Fruit fly (Drosophila melanogaster) S2 (cell line): ENCODE measurements around the gene LManI.

Experiments used
- CG8478 ChIP-seq: fragments of >200 bp; optimal IDR thresholded peaks from 2 replicates; lab custom pipeline; 2018
- CTCF ChIP-seq, 2 experiments: fragments of >200 bp; optimal IDR thresholded peaks; 2 replicates each; lab custom pipeline; 2018

DNA sequence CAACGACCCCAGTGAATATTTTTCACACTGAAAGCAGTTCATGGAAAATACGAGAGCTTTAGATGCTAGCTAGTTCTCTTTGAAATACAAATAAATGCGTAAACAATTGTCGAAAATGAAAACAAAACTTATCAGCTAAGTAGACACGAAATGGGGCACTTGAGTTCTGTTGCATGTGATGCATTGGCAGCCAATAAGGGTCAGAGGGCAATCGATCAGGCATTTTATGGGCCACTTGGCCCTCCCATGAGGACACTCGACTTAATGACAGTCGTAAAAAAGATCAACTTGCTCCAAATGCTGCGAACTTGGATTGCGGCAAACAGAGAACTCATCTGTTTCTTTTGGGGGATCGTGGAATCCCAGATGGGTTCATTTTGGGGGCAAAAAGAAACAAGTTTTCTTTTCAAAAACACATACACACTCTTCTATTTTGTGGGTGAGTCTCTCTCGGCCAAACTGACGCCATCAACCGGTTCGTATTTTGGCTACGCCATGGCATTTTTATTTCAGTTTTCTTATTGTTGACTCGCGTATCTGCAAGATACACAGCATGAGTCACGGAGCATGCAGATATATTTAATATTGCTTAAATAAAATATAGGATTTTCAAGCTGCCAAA is 46.4 kb upstream of the LManI start:
- no peak for TF ChIP-seq CG8478
- TF ChIP-seq CTCF (optimal IDR thresholded peaks at IDR 0.05; lab: Kevin White, UChicago): no peak
